Worm (Caenorhabditis elegans) whole organism, L4/young adult: ENCODE data around the gene F49H6.17.

Experiments used
- W03F9.2 ChIP-seq: fragments of 150-350 bp; optimal IDR thresholded peaks from 2 replicates; lab custom pipeline; 2014; ENCODE audit warnings: missing biosample characterization, missing genetic modification characterization
- dao-5 ChIP-seq: sonication (generic microtip); optimal IDR thresholded peaks from 2 replicates; lab custom pipeline; 2016; ENCODE audit warnings: missing genotype, missing genetic modification characterization, moderate library complexity, missing compliant biosample characterization
- him-1 ChIP-seq: sonication (generic microtip); optimal IDR thresholded peaks from 2 replicates; lab custom pipeline; 2016; ENCODE audit warnings: missing genotype, missing genetic modification reagents, missing genetic modification characterization, missing compliant biosample characterization

ce11 chrV:16980368-16980767, 39.4 kb upstream of the F49H6.17 start, which contains the start of gene srz-54:
- TF ChIP-seq W03F9.2 (tag; lab: Kevin White, UChicago) (no peak), him-1 (tag; lab: Kevin White, UChicago) (no peak), dao-5 (tag; lab: Kevin White, UChicago) (no peak)
